Worm (Caenorhabditis elegans): Measurements from ENCODE around the gene R12B2.3.

R12B2.3 gene

ce11 chrIII:5814799-5815198 lies 9.4 kb downstream of the R12B2.3 start, which contains the start of gene R12B2.7 (continued):
- TF ChIP-seq F16B12.6 (tag; optimal IDR thresholded peaks at IDR 0.05) = no peak
- peak; percentile 58 for TF ChIP-seq unc-130 (tag; optimal IDR thresholded peaks at IDR 0.05)
- no peak for TF ChIP-seq lin-15B (tag; optimal IDR thresholded peaks at IDR 0.05)
- TF ChIP-seq jun-1 (tag; optimal IDR thresholded peaks at IDR 0.05) = no peak
- TF ChIP-seq lir-3 (tag; optimal IDR thresholded peaks at IDR 0.05; ENCODE audit: poor library complexity) = no peak
- TF ChIP-seq snu-23 (GFP tag; optimal IDR thresholded peaks at IDR 0.05) = peak; percentile 32
- no peak for TF ChIP-seq ceh-82 (tag; optimal IDR thresholded peaks at IDR 0.05)
- peak in 1 of 2 experiments; percentile 17 for TF ChIP-seq lsy-2 (tag; optimal IDR thresholded peaks at IDR 0.05)
- TF ChIP-seq Y116A8C.19 (tag; optimal IDR thresholded peaks at IDR 0.05; ENCODE audit: borderline replicate concordance) = no peak
- no peak for TF ChIP-seq alr-1 (tag; optimal IDR thresholded peaks at IDR 0.05; ENCODE audit: borderline replicate concordance)
- TF ChIP-seq fos-1 (tag; optimal IDR thresholded peaks at IDR 0.05) = no peak
- TF ChIP-seq nhr-11 (tag; optimal IDR thresholded peaks at IDR 0.05) = no peak
- no peak for TF ChIP-seq pag-3 (tag; optimal IDR thresholded peaks at IDR 0.05; ENCODE audit: borderline replicate concordance, insufficient read depth)
- no peak for TF ChIP-seq sup-37 (GFP tag; optimal IDR thresholded peaks at IDR 0.05)
- TF ChIP-seq hpl-2 (GFP tag; optimal IDR thresholded peaks at IDR 0.05) = no peak
- peak in 1 of 2 experiments; percentile 14 for TF ChIP-seq efl-1 (optimal IDR thresholded peaks at IDR 0.05)
- peak in 1 of 2 experiments; percentile 58 for TF ChIP-seq efl-1 (GFP tag; optimal IDR thresholded peaks at IDR 0.05 in 1 of 2)
- no peak for TF ChIP-seq unc-86 (tag; optimal IDR thresholded peaks at IDR 0.05)
- no peak for TF ChIP-seq unc-62 (GFP tag; optimal IDR thresholded peaks at IDR 0.05)
- TF ChIP-seq C04F5.9 (tag; optimal IDR thresholded peaks at IDR 0.05) = no peak
- TF ChIP-seq lin-13 (GFP tag; optimal IDR thresholded peaks at IDR 0.05) = no peak
- peak in 2 of 6 experiments; percentile 15 to 34 for TF ChIP-seq elt-3 (tag; optimal IDR thresholded peaks at IDR 0.05)
- no peak for TF ChIP-seq hlh-17 (GFP tag; optimal IDR thresholded peaks at IDR 0.05; ENCODE audit: borderline replicate concordance)
- TF ChIP-seq ceh-63 (GFP tag; optimal IDR thresholded peaks at IDR 0.05) = no peak
- peak; percentile 42; the same call in 1 of the 2 replicates for TF ChIP-seq grh-1 (GFP tag; IDR thresholded peaks at IDR 0.05)
- TF ChIP-seq ets-5 (GFP tag; IDR thresholded peaks at IDR 0.05) = no peak
- peak; percentile 40 for TF ChIP-seq nhr-20 (tag; optimal IDR thresholded peaks at IDR 0.05)
- no peak for TF ChIP-seq ceh-88 (GFP tag; IDR thresholded peaks at IDR 0.05)
- TF ChIP-seq zag-1 (tag; optimal IDR thresholded peaks at IDR 0.05) = no peak
- no peak for TF ChIP-seq ceh-90 (tag; optimal IDR thresholded peaks at IDR 0.05)
- TF ChIP-seq ztf-11 (tag; optimal IDR thresholded peaks at IDR 0.05) = no peak
- no peak for TF ChIP-seq xbp-1 (tag; optimal IDR thresholded peaks at IDR 0.05)
- TF ChIP-seq lin-39 (tag; optimal IDR thresholded peaks at IDR 0.05) = no peak

- TF ChIP-seq F16B12.6 (tag; optimal IDR thresholded peaks at IDR 0.05) = no peak
- no peak for TF ChIP-seq hlh-4 (tag; optimal IDR thresholded peaks at IDR 0.05)
- TF ChIP-seq lin-39 (tag; optimal IDR thresholded peaks at IDR 0.05) = no peak
- no peak for TF ChIP-seq rnt-1 (tag; optimal IDR thresholded peaks at IDR 0.05)
- TF ChIP-seq sox-4 (tag; optimal IDR thresholded peaks at IDR 0.05) = no peak
- TF ChIP-seq tbx-2 (tag; optimal IDR thresholded peaks at IDR 0.05) = no peak
- TF ChIP-seq aha-1 (tag; optimal IDR thresholded peaks at IDR 0.05) = no peak
- no peak for TF ChIP-seq zip-4 (GFP tag; optimal IDR thresholded peaks at IDR 0.05)
- TF ChIP-seq dpl-1 (GFP tag; optimal IDR thresholded peaks at IDR 0.05) = no peak
- TF ChIP-seq nhr-12 (tag; optimal IDR thresholded peaks at IDR 0.05) = no peak
- no peak for TF ChIP-seq nhr-77 (tag; optimal IDR thresholded peaks at IDR 0.05)
- TF ChIP-seq skn-1 (tag; optimal IDR thresholded peaks at IDR 0.05) = no peak
- TF ChIP-seq lin-15B (tag; optimal IDR thresholded peaks at IDR 0.05) = no peak
- TF ChIP-seq mep-1 (tag; optimal IDR thresholded peaks at IDR 0.05) = no peak
- TF ChIP-seq fkh-10 (GFP tag; optimal IDR thresholded peaks at IDR 0.05) = no peak
- TF ChIP-seq sup-37 (GFP tag; optimal IDR thresholded peaks at IDR 0.05) = no peak
- no peak for TF ChIP-seq C34B4.2 (tag; optimal IDR thresholded peaks at IDR 0.05)
- no peak for TF ChIP-seq pqm-1 (tag; optimal IDR thresholded peaks at IDR 0.05)
- TF ChIP-seq nhr-20 (tag; optimal IDR thresholded peaks at IDR 0.05) = no peak
- TF ChIP-seq ama-1 (optimal IDR thresholded peaks at IDR 0.05) = no peak
Measured at ce11 chrIII:5815932-5816331, 10.6 kb downstream of the R12B2.3 start, which contains the start of gene sma-4. TSS of gene sma-4 (plus strand) at chrIII:5816232.
